Worm (Caenorhabditis elegans) whole organism, young adult: ENCODE results near the gene nhr-44.

ENCODE experiments used
- F49E8.2 ChIP-seq: sonication (generic microtip); optimal IDR thresholded peaks from 3 replicates; lab custom pipeline; 2017; ENCODE audit warnings: missing genetic modification characterization, mild to moderate bottlenecking, missing compliant biosample characterization, antibody characterized with exemption, moderate library complexity; ENCODE audit not compliant: insufficient read depth
- ama-1 ChIP-seq, 3 experiments: fragments of 150-350 bp in 1 of 3; sonication (generic microtip) in 2 of 3; optimal IDR thresholded peaks; 2 replicates each; lab custom pipeline; 2014 to 2018; ENCODE audit warnings: missing biosample characterization in 2 of 3, missing genetic modification characterization in 2 of 3, missing genetic modification reagents in 2 of 3
- ceh-27 ChIP-seq: fragments of 200-800 bp; sonication (Bioruptor generic); optimal IDR thresholded peaks from 2 replicates; lab custom pipeline; 2018; ENCODE audit warnings: mild to moderate bottlenecking, missing genetic modification characterization, moderate library complexity, missing compliant biosample characterization
- dpff-1 ChIP-seq: sonication (generic microtip); optimal IDR thresholded peaks from 2 replicates; lab custom pipeline; 2017; ENCODE audit warnings: mild to moderate bottlenecking, missing genetic modification characterization, missing compliant biosample characterization
- lsy-27 ChIP-seq: sonication (generic microtip); optimal IDR thresholded peaks from 2 replicates; lab custom pipeline; 2017; ENCODE audit warnings: missing genetic modification characterization, mild to moderate bottlenecking, missing compliant biosample characterization, antibody characterized with exemption, missing genotype, borderline replicate concordance; ENCODE audit not compliant: insufficient read depth
- nfya-1 ChIP-seq: sonication (generic microtip); optimal IDR thresholded peaks from 2 replicates; lab custom pipeline; 2017; ENCODE audit warnings: antibody characterized with exemption, missing compliant biosample characterization, missing genetic modification characterization, borderline replicate concordance; ENCODE audit not compliant: insufficient read depth
- tbx-9 ChIP-seq: sonication (generic microtip); optimal IDR thresholded peaks from 2 replicates; lab custom pipeline; 2016; ENCODE audit warnings: borderline replicate concordance, missing genetic modification characterization, inconsistent platforms, missing compliant biosample characterization
- unc-130 ChIP-seq: sonication (generic microtip); optimal IDR thresholded peaks from 2 replicates; lab custom pipeline; 2016; ENCODE audit warnings: missing genetic modification reagents, missing genetic modification characterization, missing compliant biosample characterization

- no peak for TF ChIP-seq dpff-1 (tag; lab: Kevin White, UChicago)
- no peak for TF ChIP-seq ama-1 (optimal IDR thresholded peaks at IDR 0.05; lab: Kevin White, UChicago)
- no peak for TF ChIP-seq ama-1 (GFP tag; optimal IDR thresholded peaks at IDR 0.05; lab: Kevin White, UChicago)
- TF ChIP-seq F49E8.2 (tag; lab: Kevin White, UChicago): no peak
- no peak for TF ChIP-seq nfya-1
- no peak for TF ChIP-seq tbx-9
- no peak for TF ChIP-seq ceh-27 (GFP tag; lab: Kevin White, UChicago)
- no peak for TF ChIP-seq lsy-27 (tag; lab: Kevin White, UChicago)
- no peak for TF ChIP-seq unc-130 (GFP tag; lab: Kevin White, UChicago)
Observed at ce11 chrV:9003291-9003690, 39.4 kb upstream of the nhr-44 start, which contains the start of gene srx-1.
